Worm (Caenorhabditis elegans): ENCODE results near the gene him-8.

ce11 chrIV:10599983-10600382 lies 38.3 kb downstream of the him-8 start, which contains the start of gene R09H10.1:
- TF ChIP-seq ama-1 (optimal IDR thresholded peaks at IDR 0.05): no peak
- no peak for TF ChIP-seq dmd-4 (tag; optimal IDR thresholded peaks at IDR 0.05; ENCODE audit: borderline replicate concordance)
- no peak for TF ChIP-seq gmeb-2 (tag; optimal IDR thresholded peaks at IDR 0.05)
- TF ChIP-seq fkh-10 (GFP tag; optimal IDR thresholded peaks at IDR 0.05): no peak
- no peak for TF ChIP-seq lin-11 (tag; optimal IDR thresholded peaks at IDR 0.05)
- TF ChIP-seq C08G9.2 (tag; optimal IDR thresholded peaks at IDR 0.05): no peak
- TF ChIP-seq pat-9 (tag; optimal IDR thresholded peaks at IDR 0.05): no peak
- no peak for TF ChIP-seq hlh-13 (GFP tag; optimal IDR thresholded peaks at IDR 0.05)
- TF ChIP-seq nfya-1 (tag; optimal IDR thresholded peaks at IDR 0.05): no peak
- TF ChIP-seq K09A11.1 (tag; optimal IDR thresholded peaks at IDR 0.05; ENCODE audit: insufficient read depth): no peak
- no peak for TF ChIP-seq pqm-1 (tag; optimal IDR thresholded peaks at IDR 0.05)
